Worm (Caenorhabditis elegans) whole organism, L1 larva: Measurements from ENCODE around the gene T24D5.4.

Experiments used
- egl-13 ChIP-seq: sonication (generic microtip); optimal IDR thresholded peaks from 2 replicates; lab custom pipeline; 2016; ENCODE audit warnings: missing genotype, missing genetic modification reagents, missing genetic modification characterization, missing compliant biosample characterization
- lin-13 ChIP-seq: fragments of 150-350 bp; optimal IDR thresholded peaks from 2 replicates; lab custom pipeline; 2014; ENCODE audit warnings: missing biosample characterization, missing genetic modification reagents, missing genetic modification characterization
- lsy-2 ChIP-seq, 2 experiments: fragments of 150-350 bp; optimal IDR thresholded peaks; 2 replicates each; lab custom pipeline; 2014; ENCODE audit warnings: missing biosample characterization in 2 of 2, missing genetic modification characterization in 2 of 2
- mdl-1 ChIP-seq, 2 experiments: fragments of 150-350 bp; optimal IDR thresholded peaks; 2 replicates each; lab custom pipeline; 2014 to 2017; ENCODE audit warnings: missing biosample characterization in 2 of 2, missing genetic modification characterization in 2 of 2, inconsistent platforms in 1 of 2
- mep-1 ChIP-seq: fragments of 150-350 bp; optimal IDR thresholded peaks from 2 replicates; lab custom pipeline; 2014; ENCODE audit warnings: missing biosample characterization, missing genetic modification characterization
- pqm-1 ChIP-seq: sonication (generic microtip); optimal IDR thresholded peaks from 3 replicates; lab custom pipeline; 2017; ENCODE audit warnings: missing biosample characterization, missing genetic modification characterization
- snu-23 ChIP-seq: sonication (generic microtip); optimal IDR thresholded peaks from 2 replicates; lab custom pipeline; 2016; ENCODE audit warnings: missing genetic modification characterization, missing compliant biosample characterization

ce11 chrX:12595954-12596353 lies 1.0 kb upstream of the T24D5.4 start:
- TF ChIP-seq pqm-1 (no peak), lsy-2 (tag; optimal IDR thresholded peaks at IDR 0.05; lab: Kevin White, UChicago) (no peak), mep-1 (tag; lab: Kevin White, UChicago) (no peak), lin-13 (GFP tag; lab: Kevin White, UChicago) (no peak), egl-13 (tag; lab: Kevin White, UChicago) (no peak), snu-23 (no peak), mdl-1 (tag; optimal IDR thresholded peaks at IDR 0.05; lab: Kevin White, UChicago) (no peak)
